Worm (Caenorhabditis elegans) whole organism, L4 larva: ENCODE results near the gene nhr-46.

ENCODE experiments used
- nhr-76 ChIP-seq: fragments of 150-350 bp; optimal IDR thresholded peaks from 2 replicates; lab custom pipeline; 2014; ENCODE audit warnings: missing biosample characterization, missing genetic modification characterization
- php-3 ChIP-seq: fragments of 200-800 bp; sonication (Bioruptor generic); IDR thresholded peaks from 2 replicates; pipeline ENCODE4 v1.3.6; 2022; ENCODE audit warnings: missing genetic modification reagents, missing genetic modification characterization, missing compliant biosample characterization
- pqm-1 ChIP-seq: sonication (generic microtip); optimal IDR thresholded peaks from 2 replicates; lab custom pipeline; 2017; ENCODE audit warnings: missing biosample characterization, missing genetic modification characterization
- skn-1 ChIP-seq: fragments of 150-350 bp; optimal IDR thresholded peaks from 2 replicates; lab custom pipeline; 2014; ENCODE audit warnings: missing biosample characterization, missing genetic modification characterization
- snpc-4 ChIP-seq: fragments of 150-350 bp; optimal IDR thresholded peaks from 2 replicates; lab custom pipeline; 2014; ENCODE audit warnings: missing biosample characterization, missing genetic modification characterization

DNA sequence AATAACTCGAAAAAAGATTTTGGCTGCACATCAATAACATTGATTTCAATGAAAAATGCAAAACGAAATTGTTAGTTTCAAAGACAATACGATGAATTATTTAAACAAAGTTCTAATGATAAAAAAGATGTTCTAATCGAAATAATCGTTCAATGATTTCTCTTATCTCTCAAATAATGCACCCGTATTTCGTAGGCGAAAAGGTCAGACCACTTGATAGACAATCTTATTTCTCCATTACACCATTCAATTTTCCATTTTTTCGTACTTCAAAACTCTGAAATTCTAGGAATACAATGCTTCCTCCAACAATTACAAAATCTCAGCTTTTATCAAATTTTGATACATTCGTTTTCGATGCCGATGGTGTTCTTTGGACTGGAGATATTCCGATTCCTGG, 13.5 kb downstream of the nhr-46 start, which contains the start of gene C45E5.1:
- TF ChIP-seq pqm-1 (tag; lab: Kevin White, UChicago): peak; percentile 2
- TF ChIP-seq skn-1 (tag; lab: Kevin White, UChicago): no peak
- no peak for TF ChIP-seq nhr-76 (tag; lab: Kevin White, UChicago)
- TF ChIP-seq php-3 (GFP tag; lab: Robert Waterston, UW): no peak
- TF ChIP-seq snpc-4: no peak
